Worm (Caenorhabditis elegans) whole organism, midembryonic: Measurements from ENCODE around the gene srab-3.

ENCODE experiments used
- T22C8.4 ChIP-seq: fragments of 200-800 bp; sonication (Bioruptor generic); IDR thresholded peaks from 2 replicates; pipeline ENCODE4 v1.3.6; 2022; ENCODE audit warnings: missing genetic modification characterization, missing compliant biosample characterization
- cog-1 ChIP-seq: sonication (generic microtip); optimal IDR thresholded peaks from 2 replicates; lab custom pipeline; 2016; ENCODE audit warnings: missing genetic modification characterization, missing compliant biosample characterization
- flt-1 ChIP-seq: fragments of 200-800 bp; sonication (Bioruptor generic); IDR thresholded peaks from 2 replicates; pipeline ENCODE4 v1.3.6; 2022; ENCODE audit warnings: missing genetic modification characterization, missing compliant biosample characterization
- klf-2 ChIP-seq: fragments of 200-800 bp; sonication (Bioruptor generic); conservative IDR thresholded peaks from 2 replicates; pipeline ENCODE4 v1.3.6; 2022; ENCODE audit warnings: missing genetic modification reagents, missing genetic modification characterization, missing compliant biosample characterization
- med-1 ChIP-seq: sonication (generic microtip); optimal IDR thresholded peaks from 2 replicates; lab custom pipeline; 2017; ENCODE audit warnings: missing genetic modification characterization, mild to moderate bottlenecking, missing compliant biosample characterization, antibody characterized with exemption, missing genetic modification reagents; ENCODE audit not compliant: insufficient read depth
- ref-1 ChIP-seq: fragments of 200-800 bp; sonication (Bioruptor generic); conservative IDR thresholded peaks from 2 replicates; pipeline ENCODE4 v1.3.6; 2022; ENCODE audit warnings: missing genetic modification reagents, missing genetic modification characterization, missing compliant biosample characterization
- tab-1 ChIP-seq: fragments of 200-800 bp; sonication (Bioruptor generic); IDR thresholded peaks from 2 replicates; pipeline ENCODE4 v1.3.6; 2022; ENCODE audit warnings: missing genetic modification characterization, missing compliant biosample characterization
- ztf-23 ChIP-seq: fragments of 200-800 bp; sonication (Bioruptor generic); IDR thresholded peaks from 2 replicates; pipeline ENCODE4 v1.3.6; 2022; ENCODE audit warnings: missing genetic modification reagents, missing genetic modification characterization, missing compliant biosample characterization
- ztf-29 ChIP-seq: fragments of 200-800 bp; sonication (Bioruptor generic); IDR thresholded peaks from 2 replicates; pipeline ENCODE4 v1.3.6; 2022; ENCODE audit warnings: missing genetic modification reagents, missing genetic modification characterization, missing compliant biosample characterization

Gene srab-3

ce11 chrV:5097035-5097434 lies 10.7 kb downstream of the srab-3 start, which contains the start of gene C04F5.2:
Gene C04F5.2 (minus strand): TSS chrV:5097135.
- TF ChIP-seq med-1 (GFP tag; lab: Kevin White, UChicago) (no peak), klf-2 (no peak), ref-1 (no peak), ztf-29 (GFP tag; lab: Robert Waterston, UW) (no peak), tab-1 (GFP tag; lab: Robert Waterston, UW) (no peak), cog-1 (tag; lab: Kevin White, UChicago) (no peak), flt-1 (no peak), T22C8.4 (GFP tag; lab: Robert Waterston, UW) (no peak), ztf-23 (GFP tag; lab: Robert Waterston, UW) (no peak)

- TF ChIP-seq cog-1 (tag; lab: Kevin White, UChicago) (no peak), med-1 (GFP tag; lab: Kevin White, UChicago) (no peak), ref-1 (no peak), T22C8.4 (GFP tag; lab: Robert Waterston, UW) (no peak), ztf-23 (GFP tag; lab: Robert Waterston, UW) (no peak), tab-1 (GFP tag; lab: Robert Waterston, UW) (no peak)
Observed at ce11 chrV:5090386-5090785, 17.3 kb downstream of the srab-3 start.

- no peak for TF ChIP-seq cog-1 (tag; lab: Kevin White, UChicago)
- no peak for TF ChIP-seq ref-1
- no peak for TF ChIP-seq flt-1
- no peak for TF ChIP-seq tab-1 (GFP tag; lab: Robert Waterston, UW)
- TF ChIP-seq ztf-29 (GFP tag; lab: Robert Waterston, UW) = no peak
- TF ChIP-seq med-1 (GFP tag; lab: Kevin White, UChicago) = no peak
- no peak for TF ChIP-seq T22C8.4 (GFP tag; lab: Robert Waterston, UW)
- TF ChIP-seq ztf-23 (GFP tag; lab: Robert Waterston, UW) = no peak
- TF ChIP-seq klf-2 = no peak
Observed at ce11 chrV:5089497-5090134, 18.1 kb downstream of the srab-3 start, which contains the start of gene glb-32. Gene glb-32 (minus strand): TSS chrV:5089547.

ce11 chrV:5088311-5088710 lies 19.4 kb downstream of the srab-3 start:
- TF ChIP-seq ref-1 (no peak), cog-1 (tag; lab: Kevin White, UChicago) (no peak), flt-1 (no peak), klf-2 (no peak), tab-1 (GFP tag; lab: Robert Waterston, UW) (no peak), ztf-23 (GFP tag; lab: Robert Waterston, UW) (no peak), med-1 (GFP tag; lab: Kevin White, UChicago) (no peak), T22C8.4 (GFP tag; lab: Robert Waterston, UW) (no peak), ztf-29 (GFP tag; lab: Robert Waterston, UW) (no peak)

- TF ChIP-seq ztf-23 (GFP tag; lab: Robert Waterston, UW) (no peak), flt-1 (no peak), ref-1 (no peak), ztf-29 (GFP tag; lab: Robert Waterston, UW) (no peak), med-1 (GFP tag; lab: Kevin White, UChicago) (no peak), tab-1 (GFP tag; lab: Robert Waterston, UW) (no peak), klf-2 (no peak), T22C8.4 (GFP tag; lab: Robert Waterston, UW) (no peak), cog-1 (tag; lab: Kevin White, UChicago) (no peak)
Observed at ce11 chrV:5086919-5087404, 20.8 kb downstream of the srab-3 start, which contains the start of gene Y58A7A.5. Gene Y58A7A.5 (minus strand): TSS chrV:5086969.

ce11 chrV:5084957-5085465 lies 22.7 kb downstream of the srab-3 start, which contains the start of gene Y58A7A.4:
Gene Y58A7A.4 (minus strand): TSS chrV:5085007.
- TF ChIP-seq tab-1 (GFP tag; lab: Robert Waterston, UW) (no peak), flt-1 (no peak), med-1 (GFP tag; lab: Kevin White, UChicago) (no peak), klf-2 (no peak), T22C8.4 (GFP tag; lab: Robert Waterston, UW) (no peak)

ce11 chrV:5080853-5081338 lies 26.8 kb downstream of the srab-3 start, which contains the start of gene Y58A7A.3:
Gene Y58A7A.3 (minus strand): TSS chrV:5080903.
- no peak for TF ChIP-seq ztf-23 (GFP tag; lab: Robert Waterston, UW)
- TF ChIP-seq flt-1 = no peak
- no peak for TF ChIP-seq tab-1 (GFP tag; lab: Robert Waterston, UW)
- TF ChIP-seq T22C8.4 (GFP tag; lab: Robert Waterston, UW) = no peak
- no peak for TF ChIP-seq ztf-29 (GFP tag; lab: Robert Waterston, UW)
- TF ChIP-seq cog-1 (tag; lab: Kevin White, UChicago) = no peak
- no peak for TF ChIP-seq med-1 (GFP tag; lab: Kevin White, UChicago)
- TF ChIP-seq klf-2 = no peak
- TF ChIP-seq ref-1 = no peak

ce11 chrV:5075343-5075742 lies 32.4 kb downstream of the srab-3 start:
- TF ChIP-seq ztf-23 (GFP tag; lab: Robert Waterston, UW) = peak; percentile 95
- peak; percentile 82; the same call in 1 of the 2 replicates for TF ChIP-seq tab-1 (GFP tag; lab: Robert Waterston, UW)
- peak; percentile 89 for TF ChIP-seq klf-2
- peak; percentile 90 for TF ChIP-seq ref-1
- peak; percentile 68; the same call in 1 of the 2 replicates for TF ChIP-seq flt-1

ce11 chrV:5072082-5072481 lies 35.6 kb downstream of the srab-3 start, which contains the start of gene Y58A7A.2:
Gene Y58A7A.2 (minus strand): TSS chrV:5072182.
- no peak for TF ChIP-seq T22C8.4 (GFP tag; lab: Robert Waterston, UW)
- no peak for TF ChIP-seq ztf-23 (GFP tag; lab: Robert Waterston, UW)
- no peak for TF ChIP-seq tab-1 (GFP tag; lab: Robert Waterston, UW)
- no peak for TF ChIP-seq cog-1 (tag; lab: Kevin White, UChicago)
- TF ChIP-seq ztf-29 (GFP tag; lab: Robert Waterston, UW) = no peak
- no peak for TF ChIP-seq ref-1
- no peak for TF ChIP-seq med-1 (GFP tag; lab: Kevin White, UChicago)
